Fruit fly (Drosophila melanogaster): ENCODE measurements around the gene galla-2.

- TF ChIP-seq h (optimal IDR thresholded peaks at IDR 0.05) (no peak), Myc (optimal IDR thresholded peaks at IDR 0.05) (no peak), psq (optimal IDR thresholded peaks at IDR 0.05) (no peak), insv (optimal IDR thresholded peaks at IDR 0.05) (no peak)
Observed at dm6 chr3L:10858569-10858968, 24.1 kb upstream of the galla-2 start.

Data from Kc167 (cell line).